Worm (Caenorhabditis elegans) whole organism, midembryonic: ENCODE measurements around the gene Y53C12B.1.

Experiments
- T22C8.4 ChIP-seq: fragments of 200-800 bp; sonication (Bioruptor generic); IDR thresholded peaks from 2 replicates; pipeline ENCODE4 v1.3.6; 2022; ENCODE audit warnings: missing genetic modification characterization, missing compliant biosample characterization
- cog-1 ChIP-seq: sonication (generic microtip); optimal IDR thresholded peaks from 2 replicates; lab custom pipeline; 2016; ENCODE audit warnings: missing genetic modification characterization, missing compliant biosample characterization
- flt-1 ChIP-seq: fragments of 200-800 bp; sonication (Bioruptor generic); IDR thresholded peaks from 2 replicates; pipeline ENCODE4 v1.3.6; 2022; ENCODE audit warnings: missing genetic modification characterization, missing compliant biosample characterization
- klf-2 ChIP-seq: fragments of 200-800 bp; sonication (Bioruptor generic); conservative IDR thresholded peaks from 2 replicates; pipeline ENCODE4 v1.3.6; 2022; ENCODE audit warnings: missing genetic modification reagents, missing genetic modification characterization, missing compliant biosample characterization
- med-1 ChIP-seq: sonication (generic microtip); optimal IDR thresholded peaks from 2 replicates; lab custom pipeline; 2017; ENCODE audit warnings: missing genetic modification characterization, mild to moderate bottlenecking, missing compliant biosample characterization, antibody characterized with exemption, missing genetic modification reagents; ENCODE audit not compliant: insufficient read depth
- ref-1 ChIP-seq: fragments of 200-800 bp; sonication (Bioruptor generic); conservative IDR thresholded peaks from 2 replicates; pipeline ENCODE4 v1.3.6; 2022; ENCODE audit warnings: missing genetic modification reagents, missing genetic modification characterization, missing compliant biosample characterization
- tab-1 ChIP-seq: fragments of 200-800 bp; sonication (Bioruptor generic); IDR thresholded peaks from 2 replicates; pipeline ENCODE4 v1.3.6; 2022; ENCODE audit warnings: missing genetic modification characterization, missing compliant biosample characterization
- ztf-29 ChIP-seq: fragments of 200-800 bp; sonication (Bioruptor generic); IDR thresholded peaks from 2 replicates; pipeline ENCODE4 v1.3.6; 2022; ENCODE audit warnings: missing genetic modification reagents, missing genetic modification characterization, missing compliant biosample characterization

DNA sequence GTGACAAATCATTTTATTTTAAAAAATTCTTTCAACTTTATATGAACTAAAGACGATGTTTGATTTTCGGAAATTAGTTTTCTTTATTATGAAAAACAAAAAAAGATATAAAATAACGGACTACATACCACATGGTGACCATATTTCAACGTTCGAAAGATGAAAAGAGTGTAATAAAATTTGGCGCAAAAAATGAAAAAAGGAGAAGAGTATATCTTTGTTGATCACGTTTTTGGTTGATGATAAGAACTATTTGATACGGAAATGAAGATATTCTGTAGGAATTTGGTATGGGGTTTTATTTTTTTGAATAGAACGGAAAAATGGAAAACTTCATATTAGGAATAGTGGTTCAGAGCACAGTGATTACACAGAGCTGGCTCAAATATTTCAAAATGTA, 7.2 kb upstream of the Y53C12B.1 start, which contains the start of gene Y53C12B.7:
- TF ChIP-seq flt-1 (GFP tag; lab: Robert Waterston, UW) = no peak
- TF ChIP-seq ref-1 (GFP tag; lab: Robert Waterston, UW) = no peak
- TF ChIP-seq ztf-29 (GFP tag; lab: Robert Waterston, UW) = no peak
- no peak for TF ChIP-seq tab-1 (GFP tag; lab: Robert Waterston, UW)
- no peak for TF ChIP-seq T22C8.4 (GFP tag; lab: Robert Waterston, UW)
- no peak for TF ChIP-seq cog-1 (tag; lab: Kevin White, UChicago)
- no peak for TF ChIP-seq med-1 (GFP tag; lab: Kevin White, UChicago)
- no peak for TF ChIP-seq klf-2
